Fruit fly (Drosophila melanogaster): ENCODE measurements around the gene CG17075.
A peak's percentile ranks its signal among the peaks of the same experiment; 100 is the strongest.

Gene CG17075

DNA sequence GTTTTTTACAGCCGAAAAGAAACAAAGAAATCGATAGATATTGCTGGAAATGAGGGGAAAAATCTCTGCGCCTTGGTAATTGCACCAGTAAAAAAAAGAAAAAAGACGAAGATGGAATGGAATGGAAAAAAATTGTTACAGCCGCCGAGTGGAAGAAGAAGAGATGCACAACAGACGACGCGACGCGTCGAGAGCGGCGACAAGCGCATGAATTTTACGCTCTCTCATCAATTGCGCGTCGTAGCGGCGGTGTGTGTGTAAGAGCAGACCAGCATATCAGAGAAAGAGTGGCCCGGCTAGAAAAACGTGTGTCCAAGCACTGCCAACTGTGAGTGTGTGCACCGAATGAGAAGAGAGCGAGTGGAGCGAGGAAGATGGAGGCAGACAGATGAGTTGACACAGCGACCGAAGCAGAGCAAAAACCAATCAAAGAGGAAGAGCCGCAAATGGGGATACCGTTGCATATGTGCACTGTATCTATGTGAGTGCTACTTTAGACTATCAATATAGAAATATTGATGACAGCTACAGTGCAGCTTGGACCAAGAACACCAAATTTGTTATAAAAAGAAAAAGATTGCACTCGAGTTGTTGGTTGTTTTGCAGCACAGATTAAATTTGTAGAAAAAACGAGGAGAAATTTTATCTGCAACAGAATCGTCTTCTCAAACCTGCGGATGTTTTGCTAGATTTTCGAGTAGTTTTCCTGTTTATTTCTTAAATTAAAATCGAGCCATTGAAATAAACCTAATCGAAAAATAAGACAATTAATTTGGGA lies 18.1 kb downstream of the CG17075 start (continued):
- TF ChIP-seq Eip78C (GFP tag): peak; percentile 91
- no peak for TF ChIP-seq fd85E (GFP tag; optimal IDR thresholded peaks at IDR 0.05)
- TF ChIP-seq CG31627 (GFP tag; optimal IDR thresholded peaks at IDR 0.05): peak; percentile 36
- TF ChIP-seq Eip93F (GFP tag; optimal IDR thresholded peaks at IDR 0.05): no peak
- TF ChIP-seq esn (GFP tag; optimal IDR thresholded peaks at IDR 0.05): peak; percentile 21
- TF ChIP-seq Smox (GFP tag; optimal IDR thresholded peaks at IDR 0.05): no peak
- peak; percentile 28 for TF ChIP-seq topi (GFP tag; optimal IDR thresholded peaks at IDR 0.05)
- TF ChIP-seq Lpt (GFP tag; optimal IDR thresholded peaks at IDR 0.05): peak; percentile 25
- peak; percentile 70 for TF ChIP-seq CG15336 (GFP tag; IDR thresholded peaks at IDR 0.05)
- peak; percentile 6 for TF ChIP-seq CG6792 (GFP tag; optimal IDR thresholded peaks at IDR 0.05)
- TF ChIP-seq cyc (GFP tag; optimal IDR thresholded peaks at IDR 0.05): peak; percentile 39
- peak; percentile 67 for TF ChIP-seq svp (GFP tag)
- TF ChIP-seq CG34406 (GFP tag; optimal IDR thresholded peaks at IDR 0.05): peak; percentile 10
- TF ChIP-seq CG1621 (tag; optimal IDR thresholded peaks at IDR 0.05): peak; percentile 9
- peak; percentile 65 for TF ChIP-seq fkh (GFP tag; optimal IDR thresholded peaks at IDR 0.05)
- peak; percentile 61 for TF ChIP-seq dac (GFP tag; optimal IDR thresholded peaks at IDR 0.05)
- TF ChIP-seq CG3032 (tag; optimal IDR thresholded peaks at IDR 0.05): peak; percentile 26
- no peak for TF ChIP-seq Blimp-1 (GFP tag; optimal IDR thresholded peaks at IDR 0.05)
- TF ChIP-seq Hr38 (GFP tag; optimal IDR thresholded peaks at IDR 0.05): no peak
- peak; percentile 63 for TF ChIP-seq net (GFP tag; optimal IDR thresholded peaks at IDR 0.05)
- TF ChIP-seq CG3919 (GFP tag; optimal IDR thresholded peaks at IDR 0.05): peak; percentile 42
- TF ChIP-seq CG16779 (tag; optimal IDR thresholded peaks at IDR 0.05): peak; percentile 54
- peak; percentile 38 for TF ChIP-seq CG6163 (GFP tag; IDR thresholded peaks at IDR 0.05)
- peak; percentile 67 for TF ChIP-seq CG6276 (GFP tag; optimal IDR thresholded peaks at IDR 0.05)
- TF ChIP-seq Ets96B (tag; optimal IDR thresholded peaks at IDR 0.05): peak; percentile 48
- TF ChIP-seq CG10669 (GFP tag; optimal IDR thresholded peaks at IDR 0.05): peak; percentile 57
- no peak for TF ChIP-seq vri (GFP tag; optimal IDR thresholded peaks at IDR 0.05)
- TF ChIP-seq eg (GFP tag; IDR thresholded peaks at IDR 0.05): peak; percentile 64; the same call in 2 of the 3 replicates
- peak; percentile 85 for TF ChIP-seq Hr4 (GFP tag; optimal IDR thresholded peaks at IDR 0.05)
- peak; percentile 50 for TF ChIP-seq CG6808 (GFP tag; optimal IDR thresholded peaks at IDR 0.05)
- no peak for TF ChIP-seq CG11902 (GFP tag; optimal IDR thresholded peaks at IDR 0.05)
- peak; percentile 75 for TF ChIP-seq pdm3 (GFP tag; optimal IDR thresholded peaks at IDR 0.05)

- TF ChIP-seq dsx (GFP tag; optimal IDR thresholded peaks at IDR 0.05; ENCODE audit: poor library complexity, severe bottlenecking) (no peak), Eip78C (GFP tag) (peak; percentile 12)
Observed at dm6 chr2L:248592-248991, 18.7 kb downstream of the CG17075 start.

dm6 chr2L:247845-248473 lies 19.3 kb downstream of the CG17075 start:
- TF ChIP-seq dac (GFP tag; optimal IDR thresholded peaks at IDR 0.05): peak; percentile 63
- TF ChIP-seq Eip75B (GFP tag; optimal IDR thresholded peaks at IDR 0.05): no peak
- TF ChIP-seq OdsH (GFP tag; optimal IDR thresholded peaks at IDR 0.05): peak; percentile 74
- TF ChIP-seq Blimp-1 (GFP tag; optimal IDR thresholded peaks at IDR 0.05): peak; percentile 49
- peak; percentile 52 for TF ChIP-seq CG6854 (GFP tag; optimal IDR thresholded peaks at IDR 0.05)
- peak; percentile 88 for TF ChIP-seq Eip78C (GFP tag)
- no peak for TF ChIP-seq CG1621 (tag; optimal IDR thresholded peaks at IDR 0.05)
- TF ChIP-seq CG3919 (GFP tag; optimal IDR thresholded peaks at IDR 0.05): peak; percentile 67
- TF ChIP-seq Hr38 (GFP tag; optimal IDR thresholded peaks at IDR 0.05): no peak
- peak; percentile 67 for TF ChIP-seq Ets96B (tag; optimal IDR thresholded peaks at IDR 0.05)
- peak; percentile 61 for TF ChIP-seq net (GFP tag; optimal IDR thresholded peaks at IDR 0.05)
- TF ChIP-seq svp (GFP tag): peak; percentile 71
- peak; percentile 70 for TF ChIP-seq CG15336 (GFP tag; IDR thresholded peaks at IDR 0.05)
- peak; percentile 67 for TF ChIP-seq Sox102F (GFP tag; optimal IDR thresholded peaks at IDR 0.05)
- TF ChIP-seq dsx (GFP tag; optimal IDR thresholded peaks at IDR 0.05; ENCODE audit: poor library complexity, severe bottlenecking): no peak
- TF ChIP-seq CG8119 (GFP tag; IDR thresholded peaks at IDR 0.05): peak; percentile 68
- peak; percentile 57 for TF ChIP-seq Eip93F (GFP tag; optimal IDR thresholded peaks at IDR 0.05)
- TF ChIP-seq CG32006 (GFP tag; optimal IDR thresholded peaks at IDR 0.05): peak; percentile 85
- no peak for TF ChIP-seq Ets21C (GFP tag; optimal IDR thresholded peaks at IDR 0.05)
- peak; percentile 82 for TF ChIP-seq esn (GFP tag; optimal IDR thresholded peaks at IDR 0.05)
- TF ChIP-seq CG31627 (GFP tag; optimal IDR thresholded peaks at IDR 0.05): peak; percentile 51
- TF ChIP-seq Hr39 (GFP tag; optimal IDR thresholded peaks at IDR 0.05): peak; percentile 58
- peak; percentile 77 for TF ChIP-seq Met (GFP tag; optimal IDR thresholded peaks at IDR 0.05)
- peak; percentile 5 for TF ChIP-seq Lpt (GFP tag; optimal IDR thresholded peaks at IDR 0.05)
- TF ChIP-seq vri (GFP tag; optimal IDR thresholded peaks at IDR 0.05): peak; percentile 28
- TF ChIP-seq Gug (GFP tag; IDR thresholded peaks at IDR 0.05): peak; percentile 39; the same call in 1 of the 2 replicates
- peak; percentile 52 for TF ChIP-seq CG11902 (GFP tag; optimal IDR thresholded peaks at IDR 0.05)
- no peak for TF ChIP-seq CG9139 (GFP tag; optimal IDR thresholded peaks at IDR 0.05)
